Worm (Caenorhabditis elegans): ENCODE measurements around the gene aip-1.

DNA sequence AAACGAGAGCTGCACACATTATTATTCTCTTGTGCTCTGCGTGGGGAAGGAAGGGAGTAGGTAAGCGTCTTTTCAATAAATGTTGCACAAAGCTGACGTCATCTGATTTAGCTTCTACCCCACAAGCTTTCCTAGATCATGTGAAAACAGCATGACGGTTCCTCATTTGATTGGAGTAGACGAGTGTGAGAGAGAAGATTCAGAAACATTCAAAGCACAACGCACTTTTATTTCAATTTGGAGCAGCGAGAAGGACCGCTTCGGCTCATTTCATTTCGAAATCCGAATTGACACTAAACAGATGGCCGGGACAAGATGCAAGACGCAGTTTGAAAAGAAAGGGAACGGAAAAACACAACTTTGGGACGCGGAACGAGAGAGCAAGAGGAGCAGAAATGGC lies 7.8 kb upstream of the aip-1 start:
- TF ChIP-seq repo-1 (tag; optimal IDR thresholded peaks at IDR 0.05), result no peak
- TF ChIP-seq dpl-1 (GFP tag; optimal IDR thresholded peaks at IDR 0.05), result no peak
